Worm (Caenorhabditis elegans): ENCODE results near the gene gck-1.

Gene gck-1

ce11 chrV:8939424-8940065, 8.1 kb upstream of the gck-1 start:
- no peak for TF ChIP-seq flh-1 (GFP tag; optimal IDR thresholded peaks at IDR 0.05)
- TF ChIP-seq elt-1 (tag; optimal IDR thresholded peaks at IDR 0.05; ENCODE audit: borderline replicate concordance, insufficient read depth): no peak
- no peak for TF ChIP-seq snpc-4 (tag; optimal IDR thresholded peaks at IDR 0.05)
- no peak for TF ChIP-seq sem-2 (GFP tag; optimal IDR thresholded peaks at IDR 0.05)
- TF ChIP-seq ztf-11 (tag; optimal IDR thresholded peaks at IDR 0.05): no peak
- no peak for TF ChIP-seq nhr-2 (tag; optimal IDR thresholded peaks at IDR 0.05)
- no peak for TF ChIP-seq lin-13 (tag; optimal IDR thresholded peaks at IDR 0.05)
- TF ChIP-seq elt-3 (tag; optimal IDR thresholded peaks at IDR 0.05): no peak

ce11 chrV:8940419-8940818, 7.2 kb upstream of the gck-1 start:
- no peak for TF ChIP-seq snpc-4 (tag; optimal IDR thresholded peaks at IDR 0.05)
- no peak for TF ChIP-seq unc-62 (GFP tag; optimal IDR thresholded peaks at IDR 0.05)
- no peak for TF ChIP-seq zip-8 (tag; optimal IDR thresholded peaks at IDR 0.05)
- TF ChIP-seq unc-39 (tag; optimal IDR thresholded peaks at IDR 0.05): no peak
- TF ChIP-seq nhr-28 (tag; optimal IDR thresholded peaks at IDR 0.05): no peak
- TF ChIP-seq ces-1 (GFP tag; optimal IDR thresholded peaks at IDR 0.05): no peak
- no peak for TF ChIP-seq blmp-1 (tag; optimal IDR thresholded peaks at IDR 0.05)
- no peak for TF ChIP-seq pha-4 (tag; optimal IDR thresholded peaks at IDR 0.05)
- no peak for TF ChIP-seq drap-1 (GFP tag; optimal IDR thresholded peaks at IDR 0.05)
- TF ChIP-seq lsy-2 (tag; optimal IDR thresholded peaks at IDR 0.05): no peak
- no peak for TF ChIP-seq ztf-11 (tag; optimal IDR thresholded peaks at IDR 0.05)
- no peak for TF ChIP-seq elt-3 (tag; optimal IDR thresholded peaks at IDR 0.05)

ce11 chrV:8942437-8942978, 5.1 kb upstream of the gck-1 start:
- TF ChIP-seq zip-8 (tag; optimal IDR thresholded peaks at IDR 0.05) (peak; percentile 55), nhr-76 (tag; optimal IDR thresholded peaks at IDR 0.05) (no peak), tbx-8 (GFP tag; optimal IDR thresholded peaks at IDR 0.05) (no peak), ham-2 (GFP tag; optimal IDR thresholded peaks at IDR 0.05) (peak; percentile 11), ces-1 (GFP tag; optimal IDR thresholded peaks at IDR 0.05) (no peak), nhr-2 (tag; optimal IDR thresholded peaks at IDR 0.05) (no peak), blmp-1 (tag; optimal IDR thresholded peaks at IDR 0.05) (peak; percentile 75)

ce11 chrV:8943963-8944362, 3.6 kb upstream of the gck-1 start, which contains the start of gene T19A5.3:
TSS of gene T19A5.3 (minus strand) at chrV:8944063.
- TF ChIP-seq lin-32 (GFP tag; optimal IDR thresholded peaks at IDR 0.05): no peak
- TF ChIP-seq unc-39 (tag; optimal IDR thresholded peaks at IDR 0.05): no peak
- no peak for TF ChIP-seq sem-2 (GFP tag; optimal IDR thresholded peaks at IDR 0.05)
- TF ChIP-seq nhr-12 (tag; optimal IDR thresholded peaks at IDR 0.05): no peak
- TF ChIP-seq mab-5 (tag; optimal IDR thresholded peaks at IDR 0.05): no peak
- no peak for TF ChIP-seq tbx-8 (GFP tag; optimal IDR thresholded peaks at IDR 0.05)
- no peak for TF ChIP-seq bed-3 (GFP tag; optimal IDR thresholded peaks at IDR 0.05)
- TF ChIP-seq elt-1 (tag; optimal IDR thresholded peaks at IDR 0.05; ENCODE audit: borderline replicate concordance, insufficient read depth): no peak

ce11 chrV:8944481-8944880, 3.1 kb upstream of the gck-1 start:
- no peak for TF ChIP-seq hlh-1 (tag; optimal IDR thresholded peaks at IDR 0.05)
- no peak for TF ChIP-seq nhr-76 (tag; optimal IDR thresholded peaks at IDR 0.05)
- no peak for TF ChIP-seq lsy-2 (tag; optimal IDR thresholded peaks at IDR 0.05)
- TF ChIP-seq sptf-1 (tag; optimal IDR thresholded peaks at IDR 0.05): no peak
- TF ChIP-seq ztf-11 (tag; optimal IDR thresholded peaks at IDR 0.05): no peak
- TF ChIP-seq ceh-83 (GFP tag; optimal IDR thresholded peaks at IDR 0.05): no peak

ce11 chrV:8946142-8946541, 1.5 kb upstream of the gck-1 start:
- TF ChIP-seq snpc-4 (tag; optimal IDR thresholded peaks at IDR 0.05) (no peak), lin-13 (tag; optimal IDR thresholded peaks at IDR 0.05) (no peak), mab-5 (tag; optimal IDR thresholded peaks at IDR 0.05) (no peak), cnd-1 (tag; optimal IDR thresholded peaks at IDR 0.05) (no peak), zip-8 (tag; optimal IDR thresholded peaks at IDR 0.05) (peak; percentile 6), unc-120 (tag; optimal IDR thresholded peaks at IDR 0.05; ENCODE audit: poor library complexity, severe bottlenecking) (no peak), ceh-83 (GFP tag; optimal IDR thresholded peaks at IDR 0.05) (no peak), drap-1 (GFP tag; optimal IDR thresholded peaks at IDR 0.05) (no peak)

Measured in whole organism, mixed stage, embryonic.